Fruit fly (Drosophila melanogaster): ENCODE results near the gene Gss2.
A peak's percentile ranks its signal among the peaks of the same experiment; 100 is the strongest.

Gss2 gene

dm6 chrX:17881138-17882121, 18.1 kb upstream of the Gss2 start (continued):
- TF ChIP-seq so (GFP tag; IDR thresholded peaks at IDR 0.05), result 0 out of 3 replicates have a peak, but pooled peaks have one; percentile 43
- TF ChIP-seq Fer1 (GFP tag; optimal IDR thresholded peaks at IDR 0.05), result peak; percentile 33
- peak; percentile 1 for TF ChIP-seq CG7556 (GFP tag; optimal IDR thresholded peaks at IDR 0.05)
- no peak for TF ChIP-seq dm (GFP tag; optimal IDR thresholded peaks at IDR 0.05)
- TF ChIP-seq btn (GFP tag; optimal IDR thresholded peaks at IDR 0.05), result no peak
- no peak for TF ChIP-seq CG10959 (GFP tag; IDR thresholded peaks at IDR 0.05)
- no peak for TF ChIP-seq CG16779 (GFP tag; IDR thresholded peaks at IDR 0.05)
- no peak for TF ChIP-seq otp (GFP tag; IDR thresholded peaks at IDR 0.05)
- TF ChIP-seq bab2 (GFP tag; optimal IDR thresholded peaks at IDR 0.05), result peak; percentile 46
- TF ChIP-seq Hey (tag; optimal IDR thresholded peaks at IDR 0.05), result no peak
- no peak for TF ChIP-seq croc (GFP tag; conservative IDR thresholded peaks at IDR 0.05)
- TF ChIP-seq salm (tag; optimal IDR thresholded peaks at IDR 0.05), result no peak
- TF ChIP-seq al (GFP tag; IDR thresholded peaks at IDR 0.05), result peak; percentile 70
- no peak for TF ChIP-seq slp2 (GFP tag; optimal IDR thresholded peaks at IDR 0.05)
- peak; percentile 59 for TF ChIP-seq dmrt99B (tag; optimal IDR thresholded peaks at IDR 0.05)
- no peak for TF ChIP-seq CG11398 (GFP tag; optimal IDR thresholded peaks at IDR 0.05)
- TF ChIP-seq zfh1 (GFP tag; IDR thresholded peaks at IDR 0.05), result peak; percentile 33; the same call in 1 of the 3 replicates
- TF ChIP-seq chif (GFP tag; optimal IDR thresholded peaks at IDR 0.05), result peak in 1 of 2 experiments; percentile 15
- no peak for TF ChIP-seq CG8281 (tag; optimal IDR thresholded peaks at IDR 0.05)
- TF ChIP-seq CG9876 (GFP tag; optimal IDR thresholded peaks at IDR 0.05), result peak; percentile 34
- peak; percentile 44; the same call in 1 of the 2 replicates for TF ChIP-seq CG11247 (GFP tag; IDR thresholded peaks at IDR 0.05)
- TF ChIP-seq CG1792 (GFP tag; optimal IDR thresholded peaks at IDR 0.05), result no peak
- TF ChIP-seq dpn (GFP tag; optimal IDR thresholded peaks at IDR 0.05), result peak; percentile 49 to 62
- no peak for TF ChIP-seq Ravus (GFP tag; IDR thresholded peaks at IDR 0.05)
- no peak for TF ChIP-seq sr (GFP tag; IDR thresholded peaks at IDR 0.05)
- TF ChIP-seq Six4 (GFP tag; optimal IDR thresholded peaks at IDR 0.05), result no peak
- no peak for TF ChIP-seq oc (tag; optimal IDR thresholded peaks at IDR 0.05)
- TF ChIP-seq CG2889 (GFP tag; IDR thresholded peaks at IDR 0.05), result 0 out of 3 replicates have a peak, but pooled peaks have one; percentile 27
- no peak for TF ChIP-seq hbn (GFP tag; IDR thresholded peaks at IDR 0.05; ENCODE audit: partially characterized antibody)
- TF ChIP-seq CG10654 (GFP tag; optimal IDR thresholded peaks at IDR 0.05), result peak; percentile 24
- TF ChIP-seq Side (GFP tag; optimal IDR thresholded peaks at IDR 0.05), result peak; percentile 14
- TF ChIP-seq Ets97D (GFP tag; optimal IDR thresholded peaks at IDR 0.05), result no peak
- no peak for TF ChIP-seq lov (optimal IDR thresholded peaks at IDR 0.05)
- TF ChIP-seq lov (GFP tag; IDR thresholded peaks at IDR 0.05), result no peak
- 0 out of 2 replicates have a peak, but pooled peaks have one; percentile 38 for TF ChIP-seq ham (GFP tag; IDR thresholded peaks at IDR 0.05)
- TF ChIP-seq CG10147 (GFP tag; optimal IDR thresholded peaks at IDR 0.05), result no peak
- peak; percentile 62 for TF ChIP-seq CG10366 (GFP tag; IDR thresholded peaks at IDR 0.05)
- no peak for TF ChIP-seq CG9437 (GFP tag; optimal IDR thresholded peaks at IDR 0.05)
- TF ChIP-seq Atf-2 (GFP tag; optimal IDR thresholded peaks at IDR 0.05), result peak; percentile 28
- TF ChIP-seq row (GFP tag; IDR thresholded peaks at IDR 0.05), result peak; percentile 64
- TF ChIP-seq CG16863 (GFP tag; optimal IDR thresholded peaks at IDR 0.05), result peak; percentile 39
- peak; percentile 0 for TF ChIP-seq Asciz (GFP tag; optimal IDR thresholded peaks at IDR 0.05)
- TF ChIP-seq CG15269 (tag; optimal IDR thresholded peaks at IDR 0.05), result peak; percentile 70
- no peak for TF ChIP-seq CG3407 (GFP tag; optimal IDR thresholded peaks at IDR 0.05)
- TF ChIP-seq CG31441 (GFP tag; IDR thresholded peaks at IDR 0.05), result peak; percentile 12; the same call in 1 of the 2 replicates
- peak; percentile 66 for TF ChIP-seq CG9609 (GFP tag; optimal IDR thresholded peaks at IDR 0.05)
- TF ChIP-seq gsb (GFP tag; IDR thresholded peaks at IDR 0.05), result no peak
- TF ChIP-seq bcd (GFP tag; optimal IDR thresholded peaks at IDR 0.05), result peak; percentile 71
- no peak for TF ChIP-seq MESR4 (GFP tag; optimal IDR thresholded peaks at IDR 0.05)
- TF ChIP-seq CG11456 (GFP tag; IDR thresholded peaks at IDR 0.05), result 0 out of 3 replicates have a peak, but pooled peaks have one; percentile 67
